Fruit fly (Drosophila melanogaster) whole organism, prepupa: Measurements from ENCODE around the gene ENGase.
A peak's percentile ranks its signal among the peaks of the same experiment; 100 is the strongest.

Experiments used
- Blimp-1 ChIP-seq: fragments of 200-800 bp; sonication (Bioruptor generic); optimal IDR thresholded peaks from 3 replicates; lab custom pipeline; 2017; ENCODE audit warnings: missing biosample characterization, missing genetic modification characterization, mild to moderate bottlenecking, moderate library complexity, missing genetic modification reagents
- CG10669 ChIP-seq: fragments of 200-800 bp; sonication (Bioruptor generic); optimal IDR thresholded peaks from 3 replicates; lab custom pipeline; 2018; ENCODE audit warnings: missing biosample characterization, mild to moderate bottlenecking, missing genetic modification characterization, moderate library complexity
- CG11294 ChIP-seq: fragments of 200-800 bp; sonication (Bioruptor generic); IDR thresholded peaks from 2 replicates; pipeline ENCODE4 v1.3.6; 2022; ENCODE audit warnings: missing biosample characterization, missing genetic modification characterization
- CG11902 ChIP-seq: fragments of 200-800 bp; sonication (Bioruptor generic); optimal IDR thresholded peaks from 3 replicates; lab custom pipeline; 2016; ENCODE audit warnings: missing biosample characterization, missing genetic modification characterization
- CG1621 ChIP-seq: fragments of 200-800 bp; sonication (Bioruptor generic); optimal IDR thresholded peaks from 3 replicates; lab custom pipeline; 2018; ENCODE audit warnings: missing biosample characterization, mild to moderate bottlenecking, missing genetic modification characterization
- CG16779 ChIP-seq: fragments of 200-800 bp; sonication (Bioruptor generic); optimal IDR thresholded peaks from 3 replicates; lab custom pipeline; 2017; ENCODE audit warnings: missing biosample characterization, mild to moderate bottlenecking, missing genetic modification characterization
- CG3032 ChIP-seq: fragments of 200-800 bp; optimal IDR thresholded peaks from 2 replicates; lab custom pipeline; 2019; ENCODE audit warnings: missing biosample characterization, mild to moderate bottlenecking, missing genetic modification characterization, moderate library complexity
- CG31627 ChIP-seq: fragments of 200-800 bp; sonication (Bioruptor generic); optimal IDR thresholded peaks from 3 replicates; lab custom pipeline; 2016; ENCODE audit warnings: missing biosample characterization, missing genetic modification characterization
- CG3919 ChIP-seq: fragments of 200-800 bp; sonication (Bioruptor generic); optimal IDR thresholded peaks from 3 replicates; lab custom pipeline; 2016; ENCODE audit warnings: missing biosample characterization, missing genetic modification characterization
- CG6276 ChIP-seq: fragments of 200-800 bp; sonication (Bioruptor generic); optimal IDR thresholded peaks from 2 replicates; lab custom pipeline; 2017; ENCODE audit warnings: missing biosample characterization, mild to moderate bottlenecking, missing genetic modification characterization
- CG6808 ChIP-seq: fragments of 200-800 bp; sonication (Bioruptor generic); optimal IDR thresholded peaks from 3 replicates; lab custom pipeline; 2017; ENCODE audit warnings: missing biosample characterization, missing genetic modification characterization, mild to moderate bottlenecking, moderate library complexity, missing genetic modification reagents
- CG7368 ChIP-seq: fragments of 200-800 bp; sonication (Bioruptor generic); optimal IDR thresholded peaks from 3 replicates; lab custom pipeline; 2016; ENCODE audit warnings: missing biosample characterization, missing genetic modification characterization
- CG8119 ChIP-seq: fragments of 200-800 bp; sonication (Bioruptor generic); IDR thresholded peaks from 3 replicates; pipeline ENCODE4 v1.3.6; 2022; ENCODE audit warnings: missing biosample characterization, missing genetic modification characterization
- CG8632 ChIP-seq: fragments of 200-800 bp; sonication (Bioruptor generic); optimal IDR thresholded peaks from 3 replicates; lab custom pipeline; 2016; ENCODE audit warnings: missing biosample characterization, missing genetic modification characterization
- CG9139 ChIP-seq: fragments of 200-800 bp; sonication (Bioruptor generic); optimal IDR thresholded peaks from 3 replicates; lab custom pipeline; 2017; ENCODE audit warnings: missing biosample characterization, mild to moderate bottlenecking, missing genetic modification characterization
- Eip78C ChIP-seq: fragments of 200-800 bp; sonication (Bioruptor generic); peaks from one replicate; lab custom pipeline; 2016; ENCODE audit warnings: missing biosample characterization, missing genetic modification characterization
- Gug ChIP-seq: fragments of 200-800 bp; sonication (Bioruptor generic); IDR thresholded peaks from 2 replicates; pipeline ENCODE4 v1.3.6; 2022; ENCODE audit warnings: missing biosample characterization, missing genetic modification characterization
- Hr38 ChIP-seq: sonication (Bioruptor generic); optimal IDR thresholded peaks from 2 replicates; lab custom pipeline; 2016; ENCODE audit warnings: missing biosample characterization, missing genetic modification characterization
- Hr39 ChIP-seq: fragments of 200-800 bp; sonication (Bioruptor generic); optimal IDR thresholded peaks from 2 replicates; lab custom pipeline; 2016; ENCODE audit warnings: missing biosample characterization, missing genetic modification characterization
- Hr4 ChIP-seq: fragments of 200-800 bp; sonication (Bioruptor generic); optimal IDR thresholded peaks from 3 replicates; lab custom pipeline; 2016; ENCODE audit warnings: missing biosample characterization, missing genetic modification characterization
- Lpt ChIP-seq: fragments of 200-800 bp; sonication (Bioruptor generic); optimal IDR thresholded peaks from 3 replicates; lab custom pipeline; 2016; ENCODE audit warnings: missing biosample characterization, missing genetic modification characterization
- Met ChIP-seq: fragments of 200-800 bp; sonication (Bioruptor generic); optimal IDR thresholded peaks from 3 replicates; lab custom pipeline; 2016; ENCODE audit warnings: missing biosample characterization, missing genetic modification characterization
- Smox ChIP-seq: fragments of 200-800 bp; sonication (Bioruptor generic); optimal IDR thresholded peaks from 3 replicates; lab custom pipeline; 2016; ENCODE audit warnings: missing biosample characterization, missing genetic modification characterization
- Sox102F ChIP-seq: fragments of 200-800 bp; sonication (Bioruptor generic); optimal IDR thresholded peaks from 2 replicates; lab custom pipeline; 2016; ENCODE audit warnings: missing biosample characterization, mild to moderate bottlenecking, missing genetic modification characterization
- Sox14 ChIP-seq: fragments of 200-800 bp; sonication (Bioruptor generic); optimal IDR thresholded peaks from 3 replicates; lab custom pipeline; 2016; ENCODE audit warnings: missing biosample characterization, missing genetic modification characterization
- acj6 ChIP-seq: fragments of 200-800 bp; sonication (Bioruptor generic); optimal IDR thresholded peaks from 3 replicates; lab custom pipeline; 2016; ENCODE audit warnings: missing biosample characterization, missing genetic modification characterization
- cyc ChIP-seq: fragments of 200-800 bp; sonication (Bioruptor generic); optimal IDR thresholded peaks from 3 replicates; lab custom pipeline; 2016; ENCODE audit warnings: missing biosample characterization, missing genetic modification characterization
- dsx ChIP-seq: fragments of 200-800 bp; optimal IDR thresholded peaks from 3 replicates; lab custom pipeline; 2019; ENCODE audit warnings: missing biosample characterization, mild to moderate bottlenecking, missing genetic modification characterization, moderate library complexity; ENCODE audit not compliant: poor library complexity, severe bottlenecking
- fd59A ChIP-seq: fragments of 200-800 bp; sonication (Bioruptor generic); optimal IDR thresholded peaks from 2 replicates; lab custom pipeline; 2017; ENCODE audit warnings: missing biosample characterization, mild to moderate bottlenecking, missing genetic modification characterization, missing genetic modification reagents
- fd85E ChIP-seq: fragments of 200-800 bp; sonication (Bioruptor generic); optimal IDR thresholded peaks from 3 replicates; lab custom pipeline; 2016; ENCODE audit warnings: missing biosample characterization, missing genetic modification characterization
- fkh ChIP-seq: fragments of 200-800 bp; sonication (Bioruptor generic); optimal IDR thresholded peaks from 3 replicates; lab custom pipeline; 2017; ENCODE audit warnings: missing biosample characterization, mild to moderate bottlenecking, missing genetic modification characterization, moderate library complexity
- salr ChIP-seq, 2 experiments: fragments of 200-800 bp; sonication (Bioruptor generic); optimal IDR thresholded peaks; 3 replicates each; lab custom pipeline; 2016 to 2018; ENCODE audit warnings: missing biosample characterization in 2 of 2, missing genetic modification characterization in 2 of 2, mild to moderate bottlenecking in 1 of 2
- ss ChIP-seq, 2 experiments: fragments of 200-800 bp; sonication (Bioruptor generic); optimal IDR thresholded peaks; 2 replicates in 1 of 2; 3 replicates in 1 of 2; lab custom pipeline; 2017 to 2018; ENCODE audit warnings: mild to moderate bottlenecking in 2 of 2, missing biosample characterization in 2 of 2, missing genetic modification characterization in 2 of 2, moderate library complexity in 1 of 2
- svp ChIP-seq: fragments of 200-800 bp; sonication (Bioruptor generic); peaks from one replicate; lab custom pipeline; 2016; ENCODE audit warnings: missing biosample characterization, missing genetic modification characterization
- topi ChIP-seq: fragments of 200-800 bp; sonication (Bioruptor generic); optimal IDR thresholded peaks from 3 replicates; lab custom pipeline; 2016; ENCODE audit warnings: missing biosample characterization, missing genetic modification characterization

The ENGase gene

DNA sequence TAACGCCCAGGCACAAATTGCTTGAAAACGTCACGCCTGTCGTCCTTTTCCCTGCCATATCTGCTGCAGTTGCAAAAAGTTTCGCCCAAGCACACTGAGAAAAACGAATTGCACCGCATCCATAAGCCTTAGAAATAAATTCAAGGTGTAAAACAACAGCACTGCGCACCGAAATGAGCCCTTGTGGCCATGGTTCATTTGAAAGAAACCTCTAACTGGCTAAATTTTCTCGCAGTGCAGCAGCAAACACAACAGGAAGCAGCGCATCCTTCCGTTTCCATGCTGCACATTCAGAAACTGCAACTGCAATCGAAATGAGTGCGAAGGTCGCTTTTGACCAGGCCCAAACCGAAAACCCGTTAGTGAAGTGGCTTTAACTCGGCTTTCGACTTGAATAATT, 992 bp downstream of the ENGase start (continued):
- TF ChIP-seq CG8632 (GFP tag; lab: Kevin White, UChicago) (no peak), CG31627 (GFP tag; lab: Kevin White, UChicago) (peak; percentile 20), Hr39 (GFP tag; lab: Kevin White, UChicago) (peak; percentile 31), acj6 (GFP tag; lab: Kevin White, UChicago) (peak; percentile 23), cyc (peak; percentile 20), CG9139 (GFP tag; lab: Kevin White, UChicago) (no peak), CG16779 (tag; lab: Kevin White, UChicago) (no peak), CG7368 (GFP tag; lab: Kevin White, UChicago) (peak; percentile 34), fd59A (GFP tag; lab: Kevin White, UChicago) (no peak), Blimp-1 (GFP tag; lab: Kevin White, UChicago) (no peak), ss (GFP tag; optimal IDR thresholded peaks at IDR 0.05; lab: Kevin White, UChicago) (no peak), CG11294 (GFP tag; lab: Robert Waterston, UW) (0 out of 2 replicates have a peak, but pooled peaks have one; percentile 25), fd85E (GFP tag; lab: Kevin White, UChicago) (no peak), Met (GFP tag; lab: Kevin White, UChicago) (peak; percentile 25), Smox (GFP tag; lab: Kevin White, UChicago) (no peak), CG8119 (GFP tag; lab: Robert Waterston, UW) (no peak), Gug (GFP tag; lab: Robert Waterston, UW) (no peak), Hr4 (GFP tag; lab: Kevin White, UChicago) (no peak)
- TF ChIP-seq, all 60 proteins: peak for 19

dm6 chrX:17443880-17444279, 20.5 kb downstream of the ENGase start, which contains the start of the genes CG12994 and CG46464:
CG12994 (minus strand) TSS chrX:17443994.
CG46464 (minus strand) TSS chrX:17443994.
- no peak for TF ChIP-seq CG16779 (tag; lab: Kevin White, UChicago)
- TF ChIP-seq Sox102F (GFP tag; lab: Kevin White, UChicago): no peak
- TF ChIP-seq CG3032: no peak
- TF ChIP-seq fkh (GFP tag; lab: Kevin White, UChicago): no peak
- no peak for TF ChIP-seq Hr38
- no peak for TF ChIP-seq topi
- TF ChIP-seq CG3919 (GFP tag; lab: Kevin White, UChicago): no peak
- TF ChIP-seq CG7368 (GFP tag; lab: Kevin White, UChicago): no peak

dm6 chrX:17448674-17449073, 25.3 kb downstream of the ENGase start, which contains the start of gene p-cup:
p-cup (minus strand) TSS chrX:17448774.
- TF ChIP-seq CG11902 (GFP tag; lab: Kevin White, UChicago) (no peak), Met (GFP tag; lab: Kevin White, UChicago) (no peak), cyc (no peak), CG6276 (no peak), fd85E (GFP tag; lab: Kevin White, UChicago) (no peak), Lpt (no peak), acj6 (GFP tag; lab: Kevin White, UChicago) (no peak), salr (GFP tag; optimal IDR thresholded peaks at IDR 0.05; lab: Kevin White, UChicago) (no peak), Hr39 (GFP tag; lab: Kevin White, UChicago) (no peak), Sox14 (GFP tag; lab: Kevin White, UChicago) (no peak), Hr38 (no peak)

dm6 chrX:17452443-17452842, 29.1 kb downstream of the ENGase start, which contains the start of gene CG8568:
CG8568 (minus strand) TSS chrX:17452543.
- TF ChIP-seq svp (GFP tag; lab: Kevin White, UChicago): peak; percentile 15
- no peak for TF ChIP-seq CG6808

DNA sequence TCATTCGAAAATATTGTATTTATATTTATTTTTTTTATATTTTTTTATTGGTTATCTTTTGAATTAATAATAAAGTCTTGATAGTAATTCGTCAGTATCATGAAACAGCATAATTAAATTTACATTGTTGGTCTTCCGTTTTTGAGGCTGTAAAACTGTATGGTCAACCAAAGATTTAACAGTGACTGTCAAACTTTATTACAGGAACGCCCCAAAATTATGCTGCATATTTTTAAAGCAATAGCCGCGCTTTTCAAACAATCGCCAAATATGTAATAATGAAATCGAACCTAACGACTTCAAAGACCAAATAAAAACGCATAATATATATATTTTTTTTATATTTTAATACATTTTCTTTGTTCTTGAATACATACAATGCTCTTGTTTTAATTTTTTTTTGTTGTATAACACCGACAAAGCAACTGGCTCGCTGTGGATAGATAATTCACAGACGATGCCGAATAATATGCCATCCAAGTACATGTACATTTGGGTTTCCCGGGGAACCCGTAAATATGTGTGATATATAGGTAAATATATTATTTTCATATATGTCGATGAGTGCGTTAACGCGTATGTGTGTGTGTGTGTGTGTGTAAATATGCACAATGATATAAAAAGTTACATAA, 32.6 kb downstream of the ENGase start:
- TF ChIP-seq Sox102F (GFP tag; lab: Kevin White, UChicago) (no peak), CG1621 (tag; lab: Kevin White, UChicago) (no peak), Eip78C (GFP tag; lab: Kevin White, UChicago) (no peak), CG10669 (GFP tag; lab: Kevin White, UChicago) (no peak), svp (GFP tag; lab: Kevin White, UChicago) (peak; percentile 60), dsx (GFP tag; lab: Kevin White, UChicago) (peak; percentile 93)
